Worm (Caenorhabditis elegans): ENCODE results near the gene T06E8.8.
A peak's percentile ranks its signal among the peaks of the same experiment; 100 is the strongest.

The T06E8.8 gene

ce11 chrV:10051855-10052254 lies 8.3 kb downstream of the T06E8.8 start, which contains the start of gene str-118:
TSS of gene str-118 (plus strand) at chrV:10052155.
- no peak for TF ChIP-seq php-3 (GFP tag; IDR thresholded peaks at IDR 0.05)
- no peak for TF ChIP-seq mes-2 (tag; optimal IDR thresholded peaks at IDR 0.05; ENCODE audit: poor library complexity, severe bottlenecking)
- no peak for TF ChIP-seq lin-29 (GFP tag; IDR thresholded peaks at IDR 0.05)
- TF ChIP-seq lin-39 (tag; optimal IDR thresholded peaks at IDR 0.05), result no peak
- TF ChIP-seq lin-1 (GFP tag; IDR thresholded peaks at IDR 0.05), result no peak
- no peak for TF ChIP-seq F49E8.2 (tag; optimal IDR thresholded peaks at IDR 0.05; ENCODE audit: borderline replicate concordance)
- no peak for TF ChIP-seq ztf-7 (tag; optimal IDR thresholded peaks at IDR 0.05)
- no peak for TF ChIP-seq aly-2 (tag; optimal IDR thresholded peaks at IDR 0.05)
- no peak for TF ChIP-seq ceh-44 (GFP tag; IDR thresholded peaks at IDR 0.05)
- TF ChIP-seq mxl-3 (GFP tag; optimal IDR thresholded peaks at IDR 0.05), result no peak
- TF ChIP-seq hlh-11 (tag; optimal IDR thresholded peaks at IDR 0.05), result no peak
- TF ChIP-seq F10B5.3 (tag; optimal IDR thresholded peaks at IDR 0.05), result no peak
- no peak for TF ChIP-seq Y105C5A.15 (GFP tag; IDR thresholded peaks at IDR 0.05)
- no peak for TF ChIP-seq lsy-2 (tag; optimal IDR thresholded peaks at IDR 0.05)
- TF ChIP-seq ama-1 (optimal IDR thresholded peaks at IDR 0.05), result no peak
- TF ChIP-seq nhr-48 (tag; optimal IDR thresholded peaks at IDR 0.05), result no peak
- no peak for TF ChIP-seq snpc-4 (tag; optimal IDR thresholded peaks at IDR 0.05)

DNA sequence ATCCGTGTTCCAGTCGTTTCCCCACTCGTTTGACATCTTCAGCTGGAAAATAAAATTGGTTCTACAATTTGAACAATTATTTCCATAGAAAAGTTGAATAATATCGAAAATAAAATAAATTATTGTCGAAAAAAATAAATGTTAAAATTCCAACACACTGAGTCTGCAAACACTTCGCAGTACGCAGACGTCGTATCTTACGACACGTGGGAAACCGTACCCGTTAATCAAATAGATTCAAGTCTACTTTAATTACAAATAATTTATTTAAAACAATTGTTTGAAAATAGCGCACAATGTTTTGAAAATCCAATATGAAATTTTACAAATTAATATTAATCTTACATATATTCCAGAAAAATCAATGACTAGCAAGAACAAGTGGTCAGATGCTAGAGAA lies 11.3 kb downstream of the T06E8.8 start, which contains the start of gene yif-1:
yif-1 (minus strand) TSS at position 42 of the 400 bp plus-strand sequence.
- peak in 1 of 2 experiments; percentile 84 for TF ChIP-seq lsy-2 (tag; optimal IDR thresholded peaks at IDR 0.05)
- TF ChIP-seq T20F7.1 (GFP tag; optimal IDR thresholded peaks at IDR 0.05), result no peak
- peak; percentile 15 for TF ChIP-seq ces-1 (GFP tag; optimal IDR thresholded peaks at IDR 0.05)

- peak in 1 of 2 experiments; percentile 75 for TF ChIP-seq unc-62 (GFP tag; optimal IDR thresholded peaks at IDR 0.05 in 1 of 2)
- TF ChIP-seq unc-62 (tag; optimal IDR thresholded peaks at IDR 0.05), result no peak
- no peak for TF ChIP-seq T20F7.1 (GFP tag; optimal IDR thresholded peaks at IDR 0.05)
Measured at ce11 chrV:10058748-10059147, 15.2 kb downstream of the T06E8.8 start.

DNA sequence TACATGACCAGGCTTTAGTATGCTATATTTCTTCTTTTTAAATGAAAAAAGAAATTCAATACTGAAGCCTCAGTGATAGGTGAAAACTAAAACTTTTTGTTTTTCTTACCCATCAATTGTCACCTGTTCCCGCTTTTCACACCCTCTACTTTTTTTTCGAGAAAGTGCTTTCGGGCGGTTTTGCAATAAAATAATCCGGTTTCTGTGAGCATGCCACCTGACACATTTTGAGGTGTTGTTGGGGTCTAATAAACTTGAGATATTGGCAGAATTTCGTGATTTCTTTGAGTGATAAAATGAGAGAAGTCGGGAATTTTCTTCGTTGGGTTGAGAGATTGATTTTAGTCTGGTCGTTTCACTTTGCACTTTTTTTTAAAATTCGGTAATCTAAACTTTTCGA lies 16.5 kb downstream of the T06E8.8 start:
- TF ChIP-seq hif-1 (tag; optimal IDR thresholded peaks at IDR 0.05) (no peak), zip-11 (GFP tag; IDR thresholded peaks at IDR 0.05) (no peak), nhr-48 (tag; optimal IDR thresholded peaks at IDR 0.05) (no peak), hlh-11 (tag; optimal IDR thresholded peaks at IDR 0.05) (no peak), mep-1 (tag; optimal IDR thresholded peaks at IDR 0.05) (no peak), aha-1 (tag) (peak; percentile 2), daf-16 (GFP tag; optimal IDR thresholded peaks at IDR 0.05) (peak in 1 of 2 experiments; percentile 52), daf-16 (tag; optimal IDR thresholded peaks at IDR 0.05) (no peak)

DNA sequence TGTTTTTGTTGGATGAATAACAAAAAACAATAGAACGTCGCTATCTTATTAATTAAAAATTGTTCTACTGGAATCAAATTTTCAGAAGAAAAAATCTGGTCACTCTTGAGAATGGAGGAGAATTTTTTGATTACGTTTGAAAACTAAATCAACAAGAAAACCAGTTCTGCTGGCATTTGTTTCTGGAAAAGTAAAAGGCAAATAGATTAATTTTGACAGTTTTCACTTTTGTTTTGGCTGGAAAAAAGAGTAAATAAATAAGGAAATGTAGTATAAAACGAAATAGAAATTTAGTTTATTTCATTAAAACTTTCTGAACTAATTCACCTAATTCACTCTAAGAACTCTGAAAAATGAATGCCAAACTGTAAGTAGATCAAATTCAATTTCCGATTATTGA lies 20.7 kb downstream of the T06E8.8 start, which contains the start of gene fipr-13:
fipr-13 (plus strand) TSS at position 301 of the 400 bp plus-strand sequence.
- TF ChIP-seq aha-1 (tag), result no peak
- TF ChIP-seq F10B5.3 (tag; optimal IDR thresholded peaks at IDR 0.05), result no peak
- TF ChIP-seq lin-29 (GFP tag; IDR thresholded peaks at IDR 0.05), result no peak
- TF ChIP-seq nhr-11 (tag; optimal IDR thresholded peaks at IDR 0.05), result no peak
- no peak for TF ChIP-seq dve-1 (tag; optimal IDR thresholded peaks at IDR 0.05; ENCODE audit: insufficient read depth)
- no peak for TF ChIP-seq lin-38 (GFP tag; IDR thresholded peaks at IDR 0.05)
- no peak for TF ChIP-seq tra-1 (GFP tag; IDR thresholded peaks at IDR 0.05)
- no peak for TF ChIP-seq ceh-20 (GFP tag; IDR thresholded peaks at IDR 0.05)
- no peak for TF ChIP-seq lin-39 (tag; optimal IDR thresholded peaks at IDR 0.05)
- TF ChIP-seq Y75B8A.6 (GFP tag; IDR thresholded peaks at IDR 0.05), result no peak
- TF ChIP-seq lin-15B (tag; optimal IDR thresholded peaks at IDR 0.05), result no peak

Measured in whole organism, L4 larva.